Fruit fly (Drosophila melanogaster) whole organism: ENCODE results near the gene nol.

ENCODE experiments used
- CG8478 ChIP-seq: fragments of >200 bp; optimal IDR thresholded peaks from 2 replicates; lab custom pipeline; 2018; ENCODE audit warnings: inconsistent platforms
- Dll ChIP-seq: fragments of >200 bp; optimal IDR thresholded peaks from 2 replicates; lab custom pipeline; 2017
- EcR ChIP-seq, 2 experiments: fragments of >200 bp; optimal IDR thresholded peaks; 2 replicates each; lab custom pipeline; 2017; ENCODE audit warnings: missing biosample characterization in 2 of 2, missing genetic modification characterization in 2 of 2, missing genetic modification reagents in 2 of 2
- pan ChIP-seq: fragments of >200 bp; optimal IDR thresholded peaks from 2 replicates; lab custom pipeline; 2017
- psq ChIP-seq: fragments of >200 bp; optimal IDR thresholded peaks from 2 replicates; lab custom pipeline; 2017
- usp ChIP-seq: fragments of >200 bp; optimal IDR thresholded peaks from 2 replicates; lab custom pipeline; 2017; ENCODE audit warnings: missing biosample characterization, missing genetic modification characterization, mixed read lengths

The nol gene

dm6 chr3L:11130535-11130934 lies at the start of gene nol:
nol (plus strand) TSS chr3L:11130835.
- TF ChIP-seq pan (no peak), psq (no peak), Dll (lab: Kevin White, UChicago) (no peak), EcR (GFP tag; optimal IDR thresholded peaks at IDR 0.05; lab: Kevin White, UChicago) (no peak), CG8478 (lab: Kevin White, UChicago) (no peak), usp (no peak)

dm6 chr3L:11083605-11084004 lies 47.0 kb upstream of the nol start:
- TF ChIP-seq usp (no peak), CG8478 (lab: Kevin White, UChicago) (no peak), pan (no peak), EcR (GFP tag; optimal IDR thresholded peaks at IDR 0.05; lab: Kevin White, UChicago) (no peak), psq (no peak), Dll (lab: Kevin White, UChicago) (no peak)

- TF ChIP-seq psq (no peak), usp (no peak), EcR (GFP tag; optimal IDR thresholded peaks at IDR 0.05; lab: Kevin White, UChicago) (no peak), CG8478 (lab: Kevin White, UChicago) (no peak), Dll (lab: Kevin White, UChicago) (no peak), pan (no peak)
Observed at dm6 chr3L:11084557-11085231, 45.9 kb upstream of the nol start.

dm6 chr3L:11085810-11086209 lies 44.8 kb upstream of the nol start:
- TF ChIP-seq usp, result no peak
- TF ChIP-seq pan, result no peak
- TF ChIP-seq EcR (GFP tag; optimal IDR thresholded peaks at IDR 0.05; lab: Kevin White, UChicago), result no peak
- no peak for TF ChIP-seq psq
- no peak for TF ChIP-seq CG8478 (lab: Kevin White, UChicago)
- no peak for TF ChIP-seq Dll (lab: Kevin White, UChicago)

dm6 chr3L:11089805-11090440 lies 40.7 kb upstream of the nol start:
- TF ChIP-seq pan, result no peak
- no peak for TF ChIP-seq usp
- TF ChIP-seq Dll (lab: Kevin White, UChicago), result no peak
- no peak for TF ChIP-seq psq
- TF ChIP-seq CG8478 (lab: Kevin White, UChicago), result no peak

- TF ChIP-seq CG8478 (lab: Kevin White, UChicago) (no peak), Dll (lab: Kevin White, UChicago) (no peak)
Observed at dm6 chr3L:11091943-11092609, 38.6 kb upstream of the nol start.

- no peak for TF ChIP-seq EcR (GFP tag; optimal IDR thresholded peaks at IDR 0.05; lab: Kevin White, UChicago)
- TF ChIP-seq usp, result no peak
- TF ChIP-seq pan, result no peak
- TF ChIP-seq CG8478 (lab: Kevin White, UChicago), result no peak
- no peak for TF ChIP-seq Dll (lab: Kevin White, UChicago)
- no peak for TF ChIP-seq psq
Observed at dm6 chr3L:11092610-11092961, 38.0 kb upstream of the nol start.

dm6 chr3L:11093046-11093520 lies 37.6 kb upstream of the nol start, which contains the start of gene JIL-1:
JIL-1 (minus strand) TSS chr3L:11093193.
- TF ChIP-seq Dll (lab: Kevin White, UChicago) (no peak), CG8478 (lab: Kevin White, UChicago) (no peak), pan (no peak), usp (no peak), psq (no peak), EcR (GFP tag; optimal IDR thresholded peaks at IDR 0.05; lab: Kevin White, UChicago) (no peak)

dm6 chr3L:11094279-11094678 lies 36.4 kb upstream of the nol start:
- TF ChIP-seq EcR (GFP tag; optimal IDR thresholded peaks at IDR 0.05; lab: Kevin White, UChicago) (no peak), pan (no peak), psq (no peak), CG8478 (lab: Kevin White, UChicago) (no peak), usp (no peak), Dll (lab: Kevin White, UChicago) (no peak)

- TF ChIP-seq EcR (GFP tag; optimal IDR thresholded peaks at IDR 0.05; lab: Kevin White, UChicago) (no peak), CG8478 (lab: Kevin White, UChicago) (no peak), psq (no peak), Dll (lab: Kevin White, UChicago) (no peak), usp (no peak), pan (no peak)
Observed at dm6 chr3L:11096195-11096908, 34.3 kb upstream of the nol start, which contains the start of the genes CG46439, Iyd and CG33947. CG46439 (minus strand) TSS chr3L:11096245. Iyd (minus strand) TSS chr3L:11096245. CG33947 (plus strand) TSS chr3L:11096496.

- TF ChIP-seq pan (no peak), CG8478 (lab: Kevin White, UChicago) (no peak), psq (no peak), usp (no peak), EcR (GFP tag; optimal IDR thresholded peaks at IDR 0.05; lab: Kevin White, UChicago) (no peak), Dll (lab: Kevin White, UChicago) (no peak)
Observed at dm6 chr3L:11097982-11098663, 32.5 kb upstream of the nol start, which contains the start of the genes Irbp18 and APP-BP1. Irbp18 (minus strand) TSS chr3L:11098186. APP-BP1 (plus strand) TSS chr3L:11098412.
